Fruit fly (Drosophila melanogaster): ENCODE results near the gene Gbs-76A.

Gbs-76A gene

DNA sequence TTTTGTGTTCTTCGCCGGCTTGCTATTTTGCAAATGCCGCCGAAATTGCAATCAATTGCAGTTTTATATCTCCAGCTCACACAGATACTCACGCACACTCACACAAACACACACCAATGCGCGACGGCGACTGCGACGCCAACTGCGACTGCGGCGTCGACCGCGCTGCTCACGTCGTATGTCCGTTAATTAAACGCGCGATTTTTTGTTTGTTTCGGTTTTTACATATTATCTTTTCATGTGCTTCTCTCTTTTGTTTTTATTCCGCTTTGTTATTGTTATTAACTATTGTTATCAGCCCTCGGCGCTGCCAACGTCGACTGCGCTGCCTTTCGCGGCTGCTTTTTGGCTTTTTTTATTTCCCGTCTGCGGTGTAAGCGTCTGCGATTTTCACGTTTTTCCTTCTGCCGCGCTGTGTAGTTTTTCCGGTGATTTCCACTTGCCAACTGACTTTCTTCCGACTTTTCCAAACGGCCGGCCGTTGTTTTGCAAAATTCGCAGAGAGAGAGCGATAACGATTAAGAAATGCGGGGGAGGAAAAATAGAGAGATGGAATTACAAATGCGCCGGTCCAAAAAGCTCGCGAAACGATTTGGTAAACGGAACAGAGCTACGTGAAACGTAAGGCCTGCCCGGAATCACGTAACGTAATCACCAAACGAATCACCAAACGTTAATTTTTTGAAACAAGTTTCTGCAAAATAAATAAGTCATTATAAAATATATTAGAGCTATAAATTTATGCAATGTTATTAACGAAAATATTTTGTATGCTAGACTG lies 57.5 kb downstream of the Gbs-76A start, which contains the start of gene fz2:
Gene fz2, minus strand, starts transcription at position 452 of the 781 bp plus-strand sequence.
- TF ChIP-seq CG9948 (tag; optimal IDR thresholded peaks at IDR 0.05): no peak
- TF ChIP-seq CG4496 (GFP tag; IDR thresholded peaks at IDR 0.05): peak; percentile 47; the same call in 1 of the 3 replicates
- 0 out of 2 replicates have a peak, but pooled peaks have one; percentile 32 for TF ChIP-seq CG32121 (GFP tag; IDR thresholded peaks at IDR 0.05)

DNA sequence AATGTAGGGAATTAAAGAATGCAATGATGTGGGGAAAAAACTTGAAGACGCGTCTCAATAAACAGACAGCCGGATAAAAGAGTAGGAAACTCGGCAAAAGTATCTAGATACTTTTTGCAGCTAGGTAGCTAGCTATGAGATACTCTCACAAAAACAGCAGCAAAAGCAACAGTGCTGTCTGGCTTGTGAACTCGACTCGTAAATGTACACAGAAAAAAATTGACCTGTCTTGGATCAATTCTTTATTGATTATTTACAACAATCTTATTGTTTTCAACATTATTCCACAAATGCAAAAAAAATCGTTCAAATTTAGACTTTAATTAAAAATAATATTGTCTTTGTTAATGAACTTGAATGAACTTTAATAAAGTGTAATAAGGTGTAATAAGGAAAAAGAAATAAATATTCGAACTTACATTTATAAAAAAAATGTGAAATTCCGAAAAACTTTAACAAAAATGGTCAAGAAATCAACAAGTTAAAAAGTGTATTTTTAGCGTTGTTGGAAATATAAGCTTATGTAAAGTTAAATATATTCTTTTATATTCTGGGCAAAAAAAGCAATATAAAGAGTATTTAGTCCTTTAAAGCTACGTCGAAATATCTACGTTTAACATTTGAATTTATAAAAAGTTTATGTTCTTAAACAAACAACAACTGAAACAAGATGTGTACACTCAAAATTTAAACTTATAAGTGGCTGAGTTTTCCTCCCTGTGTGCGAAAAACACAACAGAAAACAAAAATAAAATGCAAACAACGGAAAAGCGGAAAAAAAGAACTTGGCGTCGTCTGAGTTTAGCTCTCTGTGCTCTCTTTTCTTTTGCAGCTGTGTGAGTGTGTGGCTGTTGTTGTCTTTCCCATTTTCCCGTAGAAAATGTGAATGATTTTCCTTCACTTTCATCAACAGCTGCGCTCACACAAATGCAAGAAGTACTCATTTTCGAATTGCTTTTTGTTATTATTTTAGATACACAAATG lies 58.5 kb downstream of the Gbs-76A start:
- peak; percentile 45 for TF ChIP-seq CG8301 (tag; optimal IDR thresholded peaks at IDR 0.05)
- TF ChIP-seq CG4496 (GFP tag; IDR thresholded peaks at IDR 0.05): peak; percentile 90
- peak; percentile 79 for TF ChIP-seq CG14655 (GFP tag; optimal IDR thresholded peaks at IDR 0.05)
- peak; percentile 21; the same call in 1 of the 2 replicates for TF ChIP-seq CG32121 (GFP tag; IDR thresholded peaks at IDR 0.05)
- no peak for TF ChIP-seq Pif1A (GFP tag; optimal IDR thresholded peaks at IDR 0.05)
- no peak for TF ChIP-seq D1 (tag; optimal IDR thresholded peaks at IDR 0.05)
- peak; percentile 35 for TF ChIP-seq CG13204 (GFP tag; optimal IDR thresholded peaks at IDR 0.05)
- TF ChIP-seq CG10348 (GFP tag; IDR thresholded peaks at IDR 0.05): no peak
- no peak for TF ChIP-seq Snoo (tag; optimal IDR thresholded peaks at IDR 0.05)
- TF ChIP-seq CG9948 (tag; optimal IDR thresholded peaks at IDR 0.05): peak; percentile 26
- TF ChIP-seq CG12605 (GFP tag; IDR thresholded peaks at IDR 0.05): peak; percentile 89
- peak; percentile 65 for TF ChIP-seq gl (tag; optimal IDR thresholded peaks at IDR 0.05)
- peak; percentile 80 for TF ChIP-seq fd96Ca (GFP tag; IDR thresholded peaks at IDR 0.05)
- peak; percentile 36 for TF ChIP-seq CG15710 (tag; optimal IDR thresholded peaks at IDR 0.05)
- TF ChIP-seq CG17806 (tag; optimal IDR thresholded peaks at IDR 0.05): no peak
- TF ChIP-seq CG34367 (tag; optimal IDR thresholded peaks at IDR 0.05): peak; percentile 46
- TF ChIP-seq Pif1B (GFP tag; optimal IDR thresholded peaks at IDR 0.05): no peak
- no peak for TF ChIP-seq EcR (GFP tag; optimal IDR thresholded peaks at IDR 0.05)
- TF ChIP-seq CG8159 (tag; optimal IDR thresholded peaks at IDR 0.05): peak; percentile 11
- TF ChIP-seq rn (GFP tag; IDR thresholded peaks at IDR 0.05): 0 out of 2 replicates have a peak, but pooled peaks have one; percentile 42
- peak; percentile 87 for TF ChIP-seq Ets98B (GFP tag; IDR thresholded peaks at IDR 0.05)

dm6 chr3L:19231608-19232007 lies 61.0 kb downstream of the Gbs-76A start:
- TF ChIP-seq fd96Ca (GFP tag; IDR thresholded peaks at IDR 0.05) (no peak), CG8159 (tag; optimal IDR thresholded peaks at IDR 0.05) (no peak), gl (tag; optimal IDR thresholded peaks at IDR 0.05) (no peak), CG17806 (tag; optimal IDR thresholded peaks at IDR 0.05) (no peak), CG13204 (GFP tag; optimal IDR thresholded peaks at IDR 0.05) (no peak), Pif1B (GFP tag; optimal IDR thresholded peaks at IDR 0.05) (no peak), CG15710 (tag; optimal IDR thresholded peaks at IDR 0.05) (no peak), D1 (tag; optimal IDR thresholded peaks at IDR 0.05) (no peak), CG14655 (GFP tag; optimal IDR thresholded peaks at IDR 0.05) (no peak), CG4496 (GFP tag; IDR thresholded peaks at IDR 0.05) (no peak), EcR (GFP tag; optimal IDR thresholded peaks at IDR 0.05) (no peak), CG9948 (tag; optimal IDR thresholded peaks at IDR 0.05) (no peak), rn (GFP tag; IDR thresholded peaks at IDR 0.05) (no peak), CG32121 (GFP tag; IDR thresholded peaks at IDR 0.05) (no peak), CG12605 (GFP tag; IDR thresholded peaks at IDR 0.05) (no peak), Pif1A (GFP tag; optimal IDR thresholded peaks at IDR 0.05) (no peak), CG10348 (GFP tag; IDR thresholded peaks at IDR 0.05) (no peak), CG34367 (tag; optimal IDR thresholded peaks at IDR 0.05) (no peak)

All from whole organism, pupa.